Fruit fly (Drosophila melanogaster) whole organism, adult: ENCODE data around the gene Klc.

Experiments used
- CG33017 ChIP-seq: fragments of 200-800 bp; sonication (Bioruptor generic); optimal IDR thresholded peaks from 2 replicates; lab custom pipeline; 2018; ENCODE audit warnings: missing biosample characterization, mild to moderate bottlenecking, missing genetic modification characterization, moderate library complexity
- CG5204 ChIP-seq: fragments of 200-800 bp; sonication (Bioruptor generic); optimal IDR thresholded peaks from 2 replicates; lab custom pipeline; 2016; ENCODE audit warnings: missing biosample characterization, missing genetic modification characterization
- bab1 ChIP-seq: fragments of 200-800 bp; sonication (Bioruptor generic); optimal IDR thresholded peaks from 3 replicates; lab custom pipeline; 2019; ENCODE audit warnings: missing biosample characterization, mild to moderate bottlenecking, missing genetic modification characterization, moderate library complexity
- cnc ChIP-seq, 2 experiments: fragments of >200 bp; optimal IDR thresholded peaks; 2 replicates each; lab custom pipeline; 2017
- kay ChIP-seq: fragments of 200-800 bp; sonication (Bioruptor generic); peaks from one replicate; lab custom pipeline; 2016; ENCODE audit warnings: missing biosample characterization, missing genetic modification characterization, borderline replicate concordance
- ovo ChIP-seq: fragments of 200-800 bp; sonication (Bioruptor generic); optimal IDR thresholded peaks from 2 replicates; lab custom pipeline; 2016; ENCODE audit warnings: missing biosample characterization, missing genetic modification characterization
- pad ChIP-seq: fragments of 200-800 bp; sonication (Bioruptor generic); optimal IDR thresholded peaks from 3 replicates; lab custom pipeline; 2017; ENCODE audit warnings: missing biosample characterization, missing genetic modification characterization, mild to moderate bottlenecking, moderate library complexity, missing genetic modification reagents

DNA sequence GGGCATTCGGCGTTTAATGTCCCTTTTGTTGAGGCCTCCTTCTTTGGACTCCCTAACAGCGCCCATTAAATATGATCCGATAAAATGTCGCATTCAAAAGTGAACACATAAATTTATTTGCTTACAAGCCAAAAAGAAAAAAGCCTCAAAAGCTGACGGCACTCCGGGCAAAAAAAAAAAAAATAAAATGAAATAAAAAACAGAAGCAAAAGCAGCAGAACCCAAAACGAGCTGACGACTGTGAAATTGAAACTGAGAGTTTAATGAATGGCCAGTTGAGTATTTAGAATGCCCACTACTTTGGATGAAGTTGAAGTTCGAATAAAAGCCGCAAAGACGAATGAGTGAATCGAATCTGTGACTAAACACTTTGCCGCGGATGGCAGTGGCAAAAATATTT lies 51.6 kb downstream of the Klc start:
- TF ChIP-seq ovo (GFP tag; lab: Kevin White, UChicago) (no peak), pad (no peak), CG5204 (GFP tag; lab: Kevin White, UChicago) (no peak), cnc (optimal IDR thresholded peaks at IDR 0.05; lab: Kevin White, UChicago) (no peak), CG33017 (tag; lab: Kevin White, UChicago) (no peak), kay (no peak), bab1 (GFP tag; lab: Kevin White, UChicago) (no peak)
